Worm (Caenorhabditis elegans) whole organism, L4 larva: ENCODE measurements around the gene cat-4.

Experiments
- F10B5.3 ChIP-seq: sonication (generic microtip); optimal IDR thresholded peaks from 2 replicates; lab custom pipeline; 2016; ENCODE audit warnings: mild to moderate bottlenecking, missing genetic modification characterization, missing compliant biosample characterization
- F26F4.8 ChIP-seq: fragments of 200-800 bp; sonication (Bioruptor generic); conservative IDR thresholded peaks from 2 replicates; pipeline ENCODE4 v1.3.6; 2022; ENCODE audit warnings: missing genetic modification characterization, missing compliant biosample characterization
- F49E8.2 ChIP-seq: sonication (generic microtip); optimal IDR thresholded peaks from 2 replicates; lab custom pipeline; 2016; ENCODE audit warnings: missing compliant biosample characterization, mild to moderate bottlenecking, missing genetic modification characterization, borderline replicate concordance
- T26A8.4 ChIP-seq: fragments of 200-800 bp; sonication (Bioruptor generic); IDR thresholded peaks from 2 replicates; pipeline ENCODE4 v1.3.6; 2022; ENCODE audit warnings: missing genetic modification characterization, missing compliant biosample characterization
- aly-2 ChIP-seq: sonication (generic microtip); optimal IDR thresholded peaks from 2 replicates; lab custom pipeline; 2018; ENCODE audit warnings: missing biosample characterization, missing genetic modification characterization
- ama-1 ChIP-seq: fragments of 150-350 bp; optimal IDR thresholded peaks from 2 replicates; lab custom pipeline; 2014; ENCODE audit warnings: inconsistent platforms, mixed read lengths
- ceh-44 ChIP-seq: fragments of 200-800 bp; sonication (Bioruptor generic); IDR thresholded peaks from 2 replicates; pipeline ENCODE4 v1.3.6; 2022; ENCODE audit warnings: missing genetic modification reagents, missing genetic modification characterization, missing compliant biosample characterization
- ceh-62 ChIP-seq: sonication (generic microtip); optimal IDR thresholded peaks from 2 replicates; lab custom pipeline; 2017; ENCODE audit warnings: missing biosample characterization, missing genetic modification characterization
- daf-16 ChIP-seq, 3 experiments: sonication (generic microtip); optimal IDR thresholded peaks; 2 replicates each; lab custom pipeline; 2016 to 2017; ENCODE audit warnings: missing genetic modification characterization in 3 of 3, missing genetic modification reagents in 3 of 3, mild to moderate bottlenecking in 2 of 3, missing compliant biosample characterization in 2 of 3, missing biosample characterization in 1 of 3, moderate library complexity in 1 of 3
- dmd-6 ChIP-seq: fragments of 200-800 bp; sonication (Bioruptor generic); IDR thresholded peaks from 2 replicates; pipeline ENCODE4 v1.3.6; 2022; ENCODE audit warnings: missing genetic modification reagents, missing genetic modification characterization, missing compliant biosample characterization
- dmd-8 ChIP-seq: fragments of 200-800 bp; sonication (Bioruptor generic); IDR thresholded peaks from 2 replicates; pipeline ENCODE4 v1.3.6; 2022; ENCODE audit warnings: missing genetic modification characterization, missing compliant biosample characterization
- dpl-1 ChIP-seq: fragments of 150-350 bp; optimal IDR thresholded peaks from 2 replicates; lab custom pipeline; 2014; ENCODE audit warnings: missing biosample characterization, missing genetic modification reagents, missing genetic modification characterization
- duxl-1 ChIP-seq: sonication (generic microtip); optimal IDR thresholded peaks from 2 replicates; lab custom pipeline; 2016; ENCODE audit warnings: mild to moderate bottlenecking, missing genetic modification characterization, moderate library complexity, missing compliant biosample characterization; ENCODE audit not compliant: poor library complexity
- dve-1 ChIP-seq: sonication (generic microtip); optimal IDR thresholded peaks from 2 replicates; lab custom pipeline; 2017; ENCODE audit warnings: antibody characterized with exemption, mild to moderate bottlenecking, missing genetic modification characterization, missing compliant biosample characterization; ENCODE audit not compliant: insufficient read depth
- egl-43 ChIP-seq: fragments of 200-800 bp; sonication (Bioruptor generic); IDR thresholded peaks from 2 replicates; pipeline ENCODE4 v1.3.6; 2022; ENCODE audit warnings: missing genetic modification reagents, missing genetic modification characterization, missing compliant biosample characterization
- fkh-10 ChIP-seq: fragments of 150-350 bp; optimal IDR thresholded peaks from 2 replicates; lab custom pipeline; 2014; ENCODE audit warnings: missing biosample characterization, missing genetic modification reagents, missing genetic modification characterization
- fos-1 ChIP-seq: fragments of 150-350 bp; optimal IDR thresholded peaks from 2 replicates; lab custom pipeline; 2014; ENCODE audit warnings: missing biosample characterization, missing genetic modification characterization
- hif-1 ChIP-seq, 2 experiments: sonication (generic microtip); optimal IDR thresholded peaks; 2 replicates each; lab custom pipeline; 2016 to 2017; ENCODE audit warnings: missing compliant biosample characterization in 2 of 2, missing genetic modification characterization in 2 of 2, missing genetic modification reagents in 2 of 2, missing genotype in 2 of 2, mild to moderate bottlenecking in 1 of 2
- hlh-11 ChIP-seq: fragments of 200-800 bp; sonication (Bioruptor generic); optimal IDR thresholded peaks from 2 replicates; lab custom pipeline; 2018; ENCODE audit warnings: mild to moderate bottlenecking, missing genetic modification characterization, missing compliant biosample characterization
- lin-29 ChIP-seq: fragments of 200-800 bp; sonication (Bioruptor generic); IDR thresholded peaks from 2 replicates; pipeline ENCODE4 v1.3.6; 2022; ENCODE audit warnings: missing genetic modification reagents, missing genetic modification characterization, missing compliant biosample characterization
- lin-39 ChIP-seq: fragments of 150-350 bp; optimal IDR thresholded peaks from 2 replicates; lab custom pipeline; 2014; ENCODE audit warnings: missing biosample characterization, missing genetic modification reagents, missing genetic modification characterization
- lir-3 ChIP-seq: sonication (generic microtip); optimal IDR thresholded peaks from 2 replicates; lab custom pipeline; 2016; ENCODE audit warnings: mild to moderate bottlenecking, missing genetic modification characterization, missing compliant biosample characterization
- lsy-2 ChIP-seq, 2 experiments: fragments of 150-350 bp in 1 of 2; sonication (generic microtip) in 1 of 2; optimal IDR thresholded peaks; 2 replicates each; lab custom pipeline; 2014 to 2017; ENCODE audit warnings: missing biosample characterization in 2 of 2, missing genetic modification characterization in 2 of 2
- madf-5 ChIP-seq, 2 experiments: fragments of 200-800 bp; sonication (Bioruptor generic); IDR thresholded peaks; 2 replicates each; pipeline ENCODE4 v1.3.6; 2022; ENCODE audit warnings: missing compliant biosample characterization in 2 of 2, missing genetic modification characterization in 2 of 2
- madf-9 ChIP-seq: fragments of 200-800 bp; sonication (Bioruptor generic); conservative IDR thresholded peaks from 2 replicates; pipeline ENCODE4 v1.3.6; 2022; ENCODE audit warnings: missing genetic modification reagents, missing genetic modification characterization, missing compliant biosample characterization
- mdt-29 ChIP-seq: fragments of 200-800 bp; sonication (Bioruptor generic); IDR thresholded peaks from 2 replicates; pipeline ENCODE4 v1.3.6; 2022; ENCODE audit warnings: missing genetic modification reagents, missing genetic modification characterization, missing compliant biosample characterization
- mes-2 ChIP-seq: sonication (generic microtip); optimal IDR thresholded peaks from 2 replicates; lab custom pipeline; 2016; ENCODE audit warnings: missing genotype, mild to moderate bottlenecking, missing genetic modification characterization, missing compliant biosample characterization; ENCODE audit not compliant: poor library complexity, severe bottlenecking
- mxl-3 ChIP-seq: fragments of 200-800 bp; sonication (Bioruptor generic); optimal IDR thresholded peaks from 2 replicates; lab custom pipeline; 2018; ENCODE audit warnings: mild to moderate bottlenecking, missing genetic modification characterization, missing compliant biosample characterization
- nhr-10 ChIP-seq: fragments of 150-350 bp; optimal IDR thresholded peaks from 2 replicates; lab custom pipeline; 2014; ENCODE audit warnings: missing biosample characterization, missing genetic modification characterization
- nhr-11 ChIP-seq: fragments of 150-350 bp; optimal IDR thresholded peaks from 2 replicates; lab custom pipeline; 2014; ENCODE audit warnings: missing biosample characterization, missing genetic modification characterization
- nhr-111 ChIP-seq: fragments of 200-800 bp; sonication (Bioruptor generic); optimal IDR thresholded peaks from 2 replicates; lab custom pipeline; 2018; ENCODE audit warnings: mild to moderate bottlenecking, missing genetic modification characterization, missing compliant biosample characterization
- nhr-41 ChIP-seq: fragments of 200-800 bp; sonication (Bioruptor generic); IDR thresholded peaks from 2 replicates; pipeline ENCODE4 v1.3.6; 2022; ENCODE audit warnings: missing genetic modification reagents, missing genetic modification characterization, missing compliant biosample characterization
- nhr-48 ChIP-seq: sonication (generic microtip); optimal IDR thresholded peaks from 2 replicates; lab custom pipeline; 2016; ENCODE audit warnings: mild to moderate bottlenecking, missing genetic modification characterization, missing compliant biosample characterization
- nhr-6 ChIP-seq: fragments of 150-350 bp; optimal IDR thresholded peaks from 2 replicates; lab custom pipeline; 2014; ENCODE audit warnings: missing biosample characterization, missing genetic modification characterization
- nhr-77 ChIP-seq: fragments of 150-350 bp; optimal IDR thresholded peaks from 2 replicates; lab custom pipeline; 2014; ENCODE audit warnings: missing biosample characterization, missing genetic modification characterization
- pqm-1 ChIP-seq: sonication (generic microtip); optimal IDR thresholded peaks from 2 replicates; lab custom pipeline; 2017; ENCODE audit warnings: missing biosample characterization, missing genetic modification characterization
- saeg-2 ChIP-seq: fragments of 200-800 bp; sonication (Bioruptor generic); IDR thresholded peaks from 2 replicates; pipeline ENCODE4 v1.3.6; 2022; ENCODE audit warnings: missing genetic modification reagents, missing genetic modification characterization, missing compliant biosample characterization
- sdz-12 ChIP-seq: fragments of 200-800 bp; sonication (Bioruptor generic); optimal IDR thresholded peaks from 2 replicates; lab custom pipeline; 2018; ENCODE audit warnings: mild to moderate bottlenecking, missing genetic modification characterization, missing compliant biosample characterization
- skn-1 ChIP-seq: fragments of 150-350 bp; optimal IDR thresholded peaks from 2 replicates; lab custom pipeline; 2014; ENCODE audit warnings: missing biosample characterization, missing genetic modification characterization
- tag-97 ChIP-seq: fragments of 200-800 bp; sonication (Bioruptor generic); IDR thresholded peaks from 2 replicates; pipeline ENCODE4 v1.3.6; 2022; ENCODE audit warnings: missing genetic modification characterization, missing compliant biosample characterization
- unc-62 ChIP-seq, 3 experiments: fragments of 150-350 bp in 1 of 3; sonication (generic microtip); optimal IDR thresholded peaks in 2 of 3; peaks in 1 of 3; 1 replicate in 1 of 3; 2 replicates in 2 of 3; lab custom pipeline; 2014 to 2017; ENCODE audit warnings: missing biosample characterization in 3 of 3, missing genetic modification characterization in 3 of 3, missing genetic modification reagents in 3 of 3, missing genotype in 1 of 3
- zag-1 ChIP-seq: fragments of 150-350 bp; optimal IDR thresholded peaks from 2 replicates; lab custom pipeline; 2014; ENCODE audit warnings: missing biosample characterization, missing genetic modification characterization
- zfp-2 ChIP-seq: sonication (generic microtip); optimal IDR thresholded peaks from 2 replicates; lab custom pipeline; 2016; ENCODE audit warnings: mild to moderate bottlenecking, missing genetic modification characterization, missing compliant biosample characterization
- zfp-3 ChIP-seq: fragments of 200-800 bp; sonication (Bioruptor generic); conservative IDR thresholded peaks from 2 replicates; pipeline ENCODE4 v1.3.6; 2022; ENCODE audit warnings: missing genetic modification reagents, missing genetic modification characterization, missing compliant biosample characterization
- zip-2 ChIP-seq: fragments of 150-350 bp; optimal IDR thresholded peaks from 2 replicates; lab custom pipeline; 2014; ENCODE audit warnings: missing biosample characterization, missing genetic modification characterization

Gene cat-4

ce11 chrV:10564830-10565365 lies at the start of gene cat-4:
Gene cat-4 (plus strand): TSS chrV:10564880.
- TF ChIP-seq hlh-11 (tag; lab: Kevin White, UChicago) (peak; percentile 13), dmd-8 (GFP tag; lab: Robert Waterston, UW) (no peak), saeg-2 (no peak), dmd-6 (peak; percentile 57), daf-16 (GFP tag; optimal IDR thresholded peaks at IDR 0.05; lab: Kevin White, UChicago) (no peak), daf-16 (tag; optimal IDR thresholded peaks at IDR 0.05; lab: Kevin White, UChicago) (peak; percentile 80), unc-62 (GFP tag; optimal IDR thresholded peaks at IDR 0.05 in 1 of 2; lab: Kevin White, UChicago) (peak in 1 of 2 experiments; percentile 33), unc-62 (tag; optimal IDR thresholded peaks at IDR 0.05; lab: Kevin White, UChicago) (no peak), nhr-77 (tag; lab: Kevin White, UChicago) (peak; percentile 8), nhr-10 (peak; percentile 3), dve-1 (tag; lab: Kevin White, UChicago) (peak; percentile 8)

- no peak for TF ChIP-seq mdt-29 (GFP tag; lab: Robert Waterston, UW)
- TF ChIP-seq unc-62 (GFP tag; optimal IDR thresholded peaks at IDR 0.05 in 1 of 2; lab: Kevin White, UChicago): peak in 1 of 2 experiments; percentile 96
- no peak for TF ChIP-seq unc-62 (tag; optimal IDR thresholded peaks at IDR 0.05; lab: Kevin White, UChicago)
- TF ChIP-seq, all 104 proteins: peak for 1
Observed at ce11 chrV:10516702-10517101, 48.0 kb upstream of the cat-4 start.

ce11 chrV:10525902-10526301 lies 38.8 kb upstream of the cat-4 start, which contains the start of the genes C35A5.8 and hda-11:
Gene C35A5.8 (minus strand): TSS chrV:10525908.
Gene hda-11 (plus strand): TSS chrV:10526184.
- no peak for TF ChIP-seq nhr-41 (GFP tag; lab: Robert Waterston, UW)
- TF ChIP-seq ceh-62: no peak
- TF ChIP-seq ama-1 (lab: Kevin White, UChicago): no peak
- TF ChIP-seq zip-2 (tag; lab: Kevin White, UChicago): no peak
- no peak for TF ChIP-seq F10B5.3 (tag; lab: Kevin White, UChicago)
- peak; percentile 41 for TF ChIP-seq sdz-12 (GFP tag; lab: Kevin White, UChicago)
- TF ChIP-seq lin-39: no peak
- TF ChIP-seq nhr-6 (tag; lab: Kevin White, UChicago): peak; percentile 32
- TF ChIP-seq egl-43: no peak
- peak; percentile 31 for TF ChIP-seq nhr-48
- no peak for TF ChIP-seq zag-1 (tag; lab: Kevin White, UChicago)
- no peak for TF ChIP-seq ceh-44 (GFP tag; lab: Robert Waterston, UW)
- TF ChIP-seq hlh-11 (tag; lab: Kevin White, UChicago): no peak
- TF ChIP-seq fos-1 (tag; lab: Kevin White, UChicago): no peak
- no peak for TF ChIP-seq nhr-77 (tag; lab: Kevin White, UChicago)
- no peak for TF ChIP-seq F49E8.2 (tag; lab: Kevin White, UChicago)
- TF ChIP-seq skn-1 (tag; lab: Kevin White, UChicago): no peak
- no peak for TF ChIP-seq nhr-11 (tag; lab: Kevin White, UChicago)
- TF ChIP-seq hif-1 (tag; optimal IDR thresholded peaks at IDR 0.05; lab: Kevin White, UChicago): peak in 1 of 2 experiments; percentile 89
- no peak for TF ChIP-seq aly-2 (tag; lab: Kevin White, UChicago)
- no peak for TF ChIP-seq nhr-10
- TF ChIP-seq dpl-1: peak; percentile 73
- TF ChIP-seq mxl-3 (GFP tag; lab: Kevin White, UChicago): peak; percentile 31
- TF ChIP-seq zfp-2: no peak
- no peak for TF ChIP-seq lin-29 (GFP tag; lab: Robert Waterston, UW)
- TF ChIP-seq mes-2: peak; percentile 98
- TF ChIP-seq tag-97 (GFP tag; lab: Robert Waterston, UW): 0 out of 2 replicates have a peak, but pooled peaks have one; percentile 31
- TF ChIP-seq fkh-10 (GFP tag; lab: Kevin White, UChicago): no peak
- no peak for TF ChIP-seq lir-3 (tag; lab: Kevin White, UChicago)
- peak; percentile 46; the same call in 1 of the 2 replicates for TF ChIP-seq zfp-3
- no peak for TF ChIP-seq saeg-2
- no peak; the same call in 1 of the 2 replicates for TF ChIP-seq T26A8.4 (GFP tag; lab: Robert Waterston, UW)
- no peak for TF ChIP-seq nhr-111 (GFP tag; lab: Kevin White, UChicago)
- TF ChIP-seq F26F4.8: no peak
- TF ChIP-seq duxl-1 (tag; lab: Kevin White, UChicago): peak; percentile 71
- TF ChIP-seq pqm-1 (tag; lab: Kevin White, UChicago): no peak
- TF ChIP-seq lsy-2 (tag; optimal IDR thresholded peaks at IDR 0.05; lab: Kevin White, UChicago): peak in 1 of 2 experiments; percentile 78
- TF ChIP-seq madf-9: peak; percentile 78
- TF ChIP-seq madf-5 (GFP tag; IDR thresholded peaks at IDR 0.05; lab: Robert Waterston, UW): no peak
